Fruit fly (Drosophila melanogaster) whole organism, embryonic: ENCODE measurements around the gene CG32369.

Source experiments
- Adf1 ChIP-seq: fragments of 200-800 bp; sonication (Bioruptor generic); IDR thresholded peaks from 2 replicates; pipeline ENCODE4 v1.3.6; 2022; ENCODE audit warnings: missing biosample characterization, missing genetic modification characterization
- Atf-2 ChIP-seq: fragments of 200-800 bp; sonication (Bioruptor generic); optimal IDR thresholded peaks from 2 replicates; lab custom pipeline; 2016; ENCODE audit warnings: missing biosample characterization, missing genetic modification characterization
- Bgb ChIP-seq: fragments of 200-800 bp; sonication (Bioruptor generic); IDR thresholded peaks from 2 replicates; pipeline ENCODE4 v1.3.6; 2022; ENCODE audit warnings: missing biosample characterization, missing genetic modification characterization; ENCODE audit not compliant: partially characterized antibody
- CG10431 ChIP-seq: fragments of 200-800 bp; sonication (Bioruptor generic); optimal IDR thresholded peaks from 3 replicates; lab custom pipeline; 2018; ENCODE audit warnings: missing biosample characterization, mild to moderate bottlenecking, missing genetic modification characterization
- CG10565 ChIP-seq: fragments of 200-800 bp; sonication (Bioruptor generic); optimal IDR thresholded peaks from 3 replicates; lab custom pipeline; 2016; ENCODE audit warnings: missing biosample characterization, mild to moderate bottlenecking, missing genetic modification characterization
- CG10654 ChIP-seq: fragments of 200-800 bp; sonication (Bioruptor generic); optimal IDR thresholded peaks from 2 replicates; lab custom pipeline; 2016; ENCODE audit warnings: missing biosample characterization, missing genetic modification characterization
- CG11456 ChIP-seq: fragments of 200-800 bp; sonication (Bioruptor generic); IDR thresholded peaks from 3 replicates; pipeline ENCODE4 v1.3.6; 2022; ENCODE audit warnings: missing biosample characterization, missing genetic modification characterization
- CG12299 ChIP-seq: fragments of 200-800 bp; sonication (Bioruptor generic); optimal IDR thresholded peaks from 2 replicates; lab custom pipeline; 2018; ENCODE audit warnings: missing biosample characterization, mild to moderate bottlenecking, missing genetic modification characterization
- CG13775 ChIP-seq: fragments of 200-800 bp; sonication (Bioruptor generic); optimal IDR thresholded peaks from 3 replicates; lab custom pipeline; 2017; ENCODE audit warnings: missing biosample characterization, mild to moderate bottlenecking, missing genetic modification characterization
- CG14014 ChIP-seq: fragments of 200-800 bp; sonication (Bioruptor generic); IDR thresholded peaks from 2 replicates; pipeline ENCODE4 v1.3.6; 2022; ENCODE audit warnings: missing biosample characterization, missing genetic modification characterization
- CG2120 ChIP-seq: fragments of 200-800 bp; sonication (Bioruptor generic); optimal IDR thresholded peaks from 3 replicates; lab custom pipeline; 2016; ENCODE audit warnings: missing biosample characterization, missing genetic modification characterization
- CG2129 ChIP-seq: fragments of 200-800 bp; sonication (Bioruptor generic); IDR thresholded peaks from 2 replicates; pipeline ENCODE4 v1.3.6; 2022; ENCODE audit warnings: missing biosample characterization, missing genetic modification characterization; ENCODE audit not compliant: partially characterized antibody
- CG30403 ChIP-seq: fragments of 200-800 bp; sonication (Bioruptor generic); optimal IDR thresholded peaks from 3 replicates; lab custom pipeline; 2016; ENCODE audit warnings: missing biosample characterization, missing genetic modification characterization
- CG3163 ChIP-seq: fragments of 200-800 bp; sonication (Bioruptor generic); optimal IDR thresholded peaks from 3 replicates; lab custom pipeline; 2016; ENCODE audit warnings: missing biosample characterization, missing genetic modification characterization
- CG32532 ChIP-seq: fragments of 200-800 bp; sonication (Bioruptor generic); IDR thresholded peaks from 2 replicates; pipeline ENCODE4 v1.3.6; 2022; ENCODE audit warnings: missing biosample characterization, missing genetic modification characterization
- CG7357 ChIP-seq: fragments of 200-800 bp; sonication (Bioruptor generic); IDR thresholded peaks from 3 replicates; pipeline ENCODE4 v1.3.6; 2022; ENCODE audit warnings: missing biosample characterization, missing genetic modification characterization
- CG7963 ChIP-seq: fragments of 200-800 bp; sonication (Bioruptor generic); IDR thresholded peaks from 3 replicates; pipeline ENCODE4 v1.3.6; 2022; ENCODE audit warnings: missing biosample characterization, missing genetic modification characterization; ENCODE audit not compliant: partially characterized antibody
- CG9215 ChIP-seq: fragments of 200-800 bp; sonication (Bioruptor generic); IDR thresholded peaks from 2 replicates; pipeline ENCODE4 v1.3.6; 2022; ENCODE audit warnings: missing biosample characterization, missing genetic modification characterization
- CG9876 ChIP-seq: fragments of 200-800 bp; sonication (Bioruptor generic); optimal IDR thresholded peaks from 2 replicates; lab custom pipeline; 2016; ENCODE audit warnings: missing biosample characterization, missing genetic modification characterization
- CG9932 ChIP-seq: fragments of 200-800 bp; sonication (Bioruptor generic); IDR thresholded peaks from 2 replicates; pipeline ENCODE4 v1.3.6; 2022; ENCODE audit warnings: missing biosample characterization, missing genetic modification characterization
- CkIIα-i1 ChIP-seq: fragments of 200-800 bp; sonication (Bioruptor generic); IDR thresholded peaks from 2 replicates; pipeline ENCODE4 v1.3.6; 2022; ENCODE audit warnings: missing biosample characterization, missing genetic modification characterization
- Dad ChIP-seq: fragments of 200-800 bp; sonication (Bioruptor generic); optimal IDR thresholded peaks from 3 replicates; lab custom pipeline; 2016; ENCODE audit warnings: missing biosample characterization, missing genetic modification characterization
- Deaf1 ChIP-seq: fragments of 200-800 bp; optimal IDR thresholded peaks from 3 replicates; lab custom pipeline; 2019; ENCODE audit warnings: missing biosample characterization, mild to moderate bottlenecking, missing genetic modification characterization, moderate library complexity
- Ets97D ChIP-seq: fragments of 200-800 bp; sonication (Bioruptor generic); optimal IDR thresholded peaks from 3 replicates; lab custom pipeline; 2016; ENCODE audit warnings: missing biosample characterization, missing genetic modification characterization
- H15 ChIP-seq: fragments of 200-800 bp; sonication (Bioruptor generic); IDR thresholded peaks from 3 replicates; pipeline ENCODE4 v1.3.6; 2022; ENCODE audit warnings: missing biosample characterization, missing genetic modification characterization
- H2.0 ChIP-seq: fragments of 200-800 bp; sonication (Bioruptor generic); IDR thresholded peaks from 2 replicates; pipeline ENCODE4 v1.3.6; 2022; ENCODE audit warnings: missing biosample characterization, missing genetic modification characterization
- Hmr ChIP-seq: fragments of 200-800 bp; sonication (Bioruptor generic); optimal IDR thresholded peaks from 3 replicates; lab custom pipeline; 2017; ENCODE audit warnings: mild to moderate bottlenecking, missing biosample characterization, missing genetic modification reagents, missing genetic modification characterization
- Jarid2 ChIP-seq: fragments of 200-800 bp; sonication (Bioruptor generic); optimal IDR thresholded peaks from 3 replicates; lab custom pipeline; 2017; ENCODE audit warnings: mild to moderate bottlenecking, missing biosample characterization, missing genetic modification reagents, missing genetic modification characterization
- MBD-R2 ChIP-seq: fragments of 200-800 bp; sonication (Bioruptor generic); IDR thresholded peaks from 2 replicates; pipeline ENCODE4 v1.3.6; 2022; ENCODE audit warnings: missing biosample characterization, missing genetic modification characterization
- Mad ChIP-seq: fragments of 200-800 bp; sonication (Bioruptor generic); optimal IDR thresholded peaks from 2 replicates; lab custom pipeline; 2016; ENCODE audit warnings: missing biosample characterization, missing genetic modification characterization
- NC2α ChIP-seq: fragments of 200-800 bp; sonication (Bioruptor generic); optimal IDR thresholded peaks from 2 replicates; lab custom pipeline; 2016; ENCODE audit warnings: missing biosample characterization, missing genetic modification characterization
- Nf-YB ChIP-seq: fragments of 200-800 bp; sonication (Bioruptor generic); optimal IDR thresholded peaks from 3 replicates; lab custom pipeline; 2019; ENCODE audit warnings: missing biosample characterization, mild to moderate bottlenecking, missing genetic modification characterization, moderate library complexity
- Pdp1 ChIP-seq, 2 experiments: fragments of 200-800 bp; sonication (Bioruptor generic); optimal IDR thresholded peaks; 3 replicates each; lab custom pipeline; 2016; ENCODE audit warnings: missing biosample characterization in 2 of 2, missing genetic modification characterization in 2 of 2, mild to moderate bottlenecking in 1 of 2, moderate library complexity in 1 of 2
- Side ChIP-seq: fragments of 200-800 bp; sonication (Bioruptor generic); optimal IDR thresholded peaks from 2 replicates; lab custom pipeline; 2016; ENCODE audit warnings: missing biosample characterization, missing genetic modification characterization
- Sry-δ ChIP-seq: fragments of 200-800 bp; sonication (Bioruptor generic); optimal IDR thresholded peaks from 2 replicates; lab custom pipeline; 2016; ENCODE audit warnings: missing biosample characterization, missing genetic modification characterization
- bsh ChIP-seq, 2 experiments: fragments of 200-800 bp; sonication (Bioruptor generic); optimal IDR thresholded peaks; 2 replicates each; lab custom pipeline; 2017 to 2018; ENCODE audit warnings: mild to moderate bottlenecking in 2 of 2, missing biosample characterization in 2 of 2, missing genetic modification characterization in 2 of 2, moderate library complexity in 1 of 2
- cato ChIP-seq: fragments of 200-800 bp; sonication (Bioruptor generic); optimal IDR thresholded peaks from 2 replicates; lab custom pipeline; 2016; ENCODE audit warnings: missing biosample characterization, missing genetic modification characterization, borderline replicate concordance
- cwo ChIP-seq: fragments of 200-800 bp; sonication (Bioruptor generic); optimal IDR thresholded peaks from 3 replicates; lab custom pipeline; 2017; ENCODE audit warnings: missing biosample characterization, missing genetic modification characterization, mild to moderate bottlenecking, moderate library complexity, missing genetic modification reagents
- dati ChIP-seq: fragments of 200-800 bp; sonication (Bioruptor generic); IDR thresholded peaks from 2 replicates; pipeline ENCODE4 v1.3.6; 2022; ENCODE audit warnings: missing biosample characterization, missing genetic modification characterization
- gsb-n ChIP-seq: fragments of 200-800 bp; sonication (Bioruptor generic); optimal IDR thresholded peaks from 3 replicates; lab custom pipeline; 2018; ENCODE audit warnings: missing biosample characterization, mild to moderate bottlenecking, missing genetic modification characterization
- her ChIP-seq: fragments of 200-800 bp; sonication (Bioruptor generic); optimal IDR thresholded peaks from 2 replicates; lab custom pipeline; 2016; ENCODE audit warnings: missing biosample characterization, missing genetic modification characterization
- mirr ChIP-seq: fragments of 200-800 bp; sonication (Bioruptor generic); optimal IDR thresholded peaks from 3 replicates; lab custom pipeline; 2018; ENCODE audit warnings: missing biosample characterization, mild to moderate bottlenecking, missing genetic modification characterization
- nom ChIP-seq: fragments of 200-800 bp; sonication (Bioruptor generic); optimal IDR thresholded peaks from 2 replicates; lab custom pipeline; 2017; ENCODE audit warnings: missing biosample characterization, missing genetic modification characterization, mild to moderate bottlenecking, moderate library complexity, missing genetic modification reagents
- onecut ChIP-seq: fragments of 200-800 bp; sonication (Bioruptor generic); IDR thresholded peaks from 2 replicates; pipeline ENCODE4 v1.3.6; 2022; ENCODE audit warnings: missing biosample characterization, missing genetic modification characterization
- p53 ChIP-seq: fragments of 200-800 bp; sonication (Bioruptor generic); optimal IDR thresholded peaks from 2 replicates; lab custom pipeline; 2016; ENCODE audit warnings: missing biosample characterization, missing genetic modification characterization
- sc ChIP-seq, 3 experiments: fragments of >200 bp in 2 of 3; fragments of 200-800 bp in 1 of 3; sonication (Bioruptor generic) in 1 of 3; optimal IDR thresholded peaks; 2 replicates in 2 of 3; 3 replicates in 1 of 3; lab custom pipeline; 2017; ENCODE audit warnings: mild to moderate bottlenecking in 1 of 3, missing biosample characterization in 1 of 3, missing genetic modification characterization in 1 of 3, missing genetic modification reagents in 1 of 3
- schlank ChIP-seq: fragments of 200-800 bp; sonication (Bioruptor generic); optimal IDR thresholded peaks from 2 replicates; lab custom pipeline; 2018; ENCODE audit warnings: missing biosample characterization, mild to moderate bottlenecking, missing genetic modification characterization
- tgo ChIP-seq: fragments of 200-800 bp; sonication (Bioruptor generic); IDR thresholded peaks from 3 replicates; pipeline ENCODE4 v1.3.6; 2022; ENCODE audit warnings: missing biosample characterization, missing genetic modification characterization
- tio ChIP-seq: fragments of 200-800 bp; sonication (Bioruptor generic); optimal IDR thresholded peaks from 2 replicates; lab custom pipeline; 2017; ENCODE audit warnings: missing biosample characterization, missing genetic modification characterization, inconsistent platforms
- unc-4 ChIP-seq: fragments of 200-800 bp; sonication (Bioruptor generic); IDR thresholded peaks from 2 replicates; pipeline ENCODE4 v1.3.6; 2022; ENCODE audit warnings: missing biosample characterization, missing genetic modification characterization; ENCODE audit not compliant: partially characterized antibody

Gene CG32369

dm6 chr3L:7782051-7782682, 27.5 kb downstream of the CG32369 start (continued):
- TF ChIP-seq CG9215 (no peak), tgo (no peak), her (no peak), Atf-2 (GFP tag; lab: Kevin White, UChicago) (no peak), Deaf1 (tag; lab: Kevin White, UChicago) (no peak), Hmr (GFP tag; lab: Kevin White, UChicago) (no peak), Side (GFP tag; lab: Kevin White, UChicago) (no peak), Ets97D (no peak), nom (no peak), p53 (GFP tag; lab: Kevin White, UChicago) (no peak), CG14014 (GFP tag; lab: Robert Waterston, UW) (peak; percentile 70; the same call in 1 of the 2 replicates), CG10431 (GFP tag; lab: Kevin White, UChicago) (no peak), NC2α (GFP tag; lab: Kevin White, UChicago) (no peak), CG11456 (no peak), CG9876 (GFP tag; lab: Kevin White, UChicago) (no peak), CG30403 (GFP tag; lab: Kevin White, UChicago) (no peak), H15 (GFP tag; lab: Robert Waterston, UW) (no peak), tio (GFP tag; lab: Kevin White, UChicago) (no peak), Nf-YB (GFP tag; lab: Kevin White, UChicago) (no peak), CG2120 (peak; percentile 11), mirr (peak; percentile 78), CG10654 (GFP tag; lab: Kevin White, UChicago) (no peak), cwo (GFP tag; lab: Kevin White, UChicago) (peak; percentile 12), Dad (GFP tag; lab: Kevin White, UChicago) (no peak), Jarid2 (no peak), gsb-n (tag; lab: Kevin White, UChicago) (peak; percentile 1), Adf1 (GFP tag; lab: Robert Waterston, UW) (no peak), CG12299 (tag; lab: Kevin White, UChicago) (peak; percentile 67), unc-4 (GFP tag; lab: Robert Waterston, UW) (no peak), Sry-δ (GFP tag; lab: Kevin White, UChicago) (no peak), sc (optimal IDR thresholded peaks at IDR 0.05; lab: Kevin White, UChicago) (no peak), sc (GFP tag; optimal IDR thresholded peaks at IDR 0.05; lab: Kevin White, UChicago) (no peak), CkIIα-i1 (GFP tag; lab: Robert Waterston, UW) (no peak), CG7357 (GFP tag; lab: Robert Waterston, UW) (no peak), Pdp1 (GFP tag; optimal IDR thresholded peaks at IDR 0.05; lab: Kevin White, UChicago) (no peak), Bgb (GFP tag; lab: Robert Waterston, UW) (no peak), onecut (GFP tag; lab: Robert Waterston, UW) (peak; percentile 41; the same call in 1 of the 2 replicates), bsh (GFP tag; optimal IDR thresholded peaks at IDR 0.05; lab: Kevin White, UChicago) (no peak), CG2129 (GFP tag; lab: Robert Waterston, UW) (no peak), CG10565 (GFP tag; lab: Kevin White, UChicago) (no peak), dati (GFP tag; lab: Robert Waterston, UW) (no peak), MBD-R2 (GFP tag; lab: Robert Waterston, UW) (no peak), CG3163 (GFP tag; lab: Kevin White, UChicago) (peak; percentile 80), CG7963 (no peak), CG13775 (GFP tag; lab: Kevin White, UChicago) (no peak), CG9932 (GFP tag; lab: Robert Waterston, UW) (no peak), cato (GFP tag; lab: Kevin White, UChicago) (no peak), schlank (tag; lab: Kevin White, UChicago) (peak; percentile 46), CG32532 (GFP tag; lab: Robert Waterston, UW) (no peak), H2.0 (GFP tag; lab: Robert Waterston, UW) (no peak), Mad (GFP tag; lab: Kevin White, UChicago) (no peak)
